Worm (Caenorhabditis elegans): ENCODE measurements around the gene srt-42.

DNA sequence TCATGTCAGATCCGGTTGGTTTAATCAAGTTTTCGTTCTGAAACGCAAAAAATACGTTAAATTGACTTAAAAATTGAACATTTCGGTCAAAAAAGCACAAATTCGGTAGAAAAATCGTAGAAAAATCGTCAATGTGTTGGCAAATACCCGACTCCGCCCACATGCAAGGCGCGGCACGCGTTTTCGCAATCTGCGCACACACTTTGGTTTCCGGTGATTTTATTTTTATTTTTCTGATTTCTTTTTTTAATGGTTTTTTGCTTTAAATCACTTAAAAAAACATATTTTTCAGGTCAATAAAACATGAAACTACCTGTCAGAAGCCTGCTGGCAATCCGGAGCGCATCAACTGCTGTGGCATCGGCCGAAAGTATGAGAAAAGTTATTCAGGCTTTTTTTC, 14.0 kb downstream of the srt-42 start, which contains the start of the genes gly-7 and mrpl-39:
- TF ChIP-seq mab-5 (tag; optimal IDR thresholded peaks at IDR 0.05) = no peak
- TF ChIP-seq ztf-11 (tag; optimal IDR thresholded peaks at IDR 0.05) = no peak
- TF ChIP-seq blmp-1 (tag; optimal IDR thresholded peaks at IDR 0.05) = peak; percentile 29
- TF ChIP-seq mep-1 (tag; optimal IDR thresholded peaks at IDR 0.05) = peak; percentile 5
- TF ChIP-seq pha-4 (tag; optimal IDR thresholded peaks at IDR 0.05) = no peak

Data from whole organism, mixed stage, embryonic.